Fruit fly (Drosophila melanogaster): ENCODE data around the gene Mkp.

dm6 chr3L:152489-152888 is 31.9 kb downstream of the Mkp start, which contains the start of the genes Dic61B and p130CAS:
- TF ChIP-seq Sox15 (GFP tag; optimal IDR thresholded peaks at IDR 0.05) (no peak), CG8319 (GFP tag; optimal IDR thresholded peaks at IDR 0.05) (no peak), Hr38 (GFP tag; optimal IDR thresholded peaks at IDR 0.05) (no peak), CG11294 (GFP tag; IDR thresholded peaks at IDR 0.05) (no peak), eg (GFP tag; IDR thresholded peaks at IDR 0.05) (no peak), fkh (GFP tag; optimal IDR thresholded peaks at IDR 0.05) (no peak), CG9139 (GFP tag; optimal IDR thresholded peaks at IDR 0.05) (no peak), CG6854 (GFP tag; optimal IDR thresholded peaks at IDR 0.05) (no peak)
